Worm (Caenorhabditis elegans) whole organism, L4 larva: Measurements from ENCODE around the gene K09A9.6.

Experiments used
- T26A8.4 ChIP-seq: fragments of 200-800 bp; sonication (Bioruptor generic); IDR thresholded peaks from 2 replicates; pipeline ENCODE4 v1.3.6; 2022; ENCODE audit warnings: missing genetic modification characterization, missing compliant biosample characterization
- ces-1 ChIP-seq: fragments of 150-350 bp; sonication (generic microtip); optimal IDR thresholded peaks from 4 replicates; lab custom pipeline; 2014; ENCODE audit warnings: missing biosample characterization, missing genetic modification reagents, missing genetic modification characterization
- ctbp-1 ChIP-seq: fragments of 200-800 bp; sonication (Bioruptor generic); IDR thresholded peaks from 2 replicates; pipeline ENCODE4 v1.3.6; 2022; ENCODE audit warnings: missing genetic modification reagents, missing genetic modification characterization, missing compliant biosample characterization
- daf-8 ChIP-seq: fragments of 200-800 bp; sonication (Bioruptor generic); IDR thresholded peaks from 2 replicates; pipeline ENCODE4 v1.3.6; 2022; ENCODE audit warnings: missing genetic modification characterization, missing compliant biosample characterization
- dmd-9 ChIP-seq: fragments of 200-800 bp; sonication (Bioruptor generic); IDR thresholded peaks from 2 replicates; pipeline ENCODE4 v1.3.6; 2022; ENCODE audit warnings: missing genetic modification reagents, missing genetic modification characterization, missing compliant biosample characterization
- dpl-1 ChIP-seq: fragments of 150-350 bp; optimal IDR thresholded peaks from 2 replicates; lab custom pipeline; 2014; ENCODE audit warnings: missing biosample characterization, missing genetic modification reagents, missing genetic modification characterization
- fkh-10 ChIP-seq: fragments of 150-350 bp; optimal IDR thresholded peaks from 2 replicates; lab custom pipeline; 2014; ENCODE audit warnings: missing biosample characterization, missing genetic modification reagents, missing genetic modification characterization
- hlh-11 ChIP-seq: fragments of 200-800 bp; sonication (Bioruptor generic); optimal IDR thresholded peaks from 2 replicates; lab custom pipeline; 2018; ENCODE audit warnings: mild to moderate bottlenecking, missing genetic modification characterization, missing compliant biosample characterization
- hlh-30 ChIP-seq: sonication (generic microtip); optimal IDR thresholded peaks from 2 replicates; lab custom pipeline; 2017; ENCODE audit warnings: antibody characterized with exemption, mild to moderate bottlenecking, missing genetic modification characterization, missing compliant biosample characterization; ENCODE audit not compliant: insufficient read depth
- hmg-1.1 ChIP-seq: fragments of 200-800 bp; sonication (Bioruptor generic); IDR thresholded peaks from 2 replicates; pipeline ENCODE4 v1.3.6; 2022; ENCODE audit warnings: missing genetic modification reagents, missing genetic modification characterization, missing compliant biosample characterization
- lin-1 ChIP-seq: fragments of 200-800 bp; sonication (Bioruptor generic); IDR thresholded peaks from 2 replicates; pipeline ENCODE4 v1.3.6; 2022; ENCODE audit warnings: missing genetic modification reagents, missing genetic modification characterization, missing compliant biosample characterization
- lin-39 ChIP-seq: fragments of 150-350 bp; optimal IDR thresholded peaks from 2 replicates; lab custom pipeline; 2014; ENCODE audit warnings: missing biosample characterization, missing genetic modification reagents, missing genetic modification characterization
- lsy-2 ChIP-seq, 2 experiments: fragments of 150-350 bp in 1 of 2; sonication (generic microtip) in 1 of 2; optimal IDR thresholded peaks; 2 replicates each; lab custom pipeline; 2014 to 2017; ENCODE audit warnings: missing biosample characterization in 2 of 2, missing genetic modification characterization in 2 of 2
- madf-5 ChIP-seq, 2 experiments: fragments of 200-800 bp; sonication (Bioruptor generic); IDR thresholded peaks; 2 replicates each; pipeline ENCODE4 v1.3.6; 2022; ENCODE audit warnings: missing compliant biosample characterization in 2 of 2, missing genetic modification characterization in 2 of 2
- madf-9 ChIP-seq: fragments of 200-800 bp; sonication (Bioruptor generic); conservative IDR thresholded peaks from 2 replicates; pipeline ENCODE4 v1.3.6; 2022; ENCODE audit warnings: missing genetic modification reagents, missing genetic modification characterization, missing compliant biosample characterization
- mep-1 ChIP-seq: fragments of 150-350 bp; sonication (generic microtip); optimal IDR thresholded peaks from 3 replicates; lab custom pipeline; 2014; ENCODE audit warnings: missing biosample characterization, missing genetic modification characterization
- mxl-2 ChIP-seq: fragments of 200-800 bp; sonication (Bioruptor generic); conservative IDR thresholded peaks from 2 replicates; pipeline ENCODE4 v1.3.6; 2022; ENCODE audit warnings: missing genetic modification reagents, missing genetic modification characterization, missing compliant biosample characterization
- nhr-11 ChIP-seq: fragments of 150-350 bp; optimal IDR thresholded peaks from 2 replicates; lab custom pipeline; 2014; ENCODE audit warnings: missing biosample characterization, missing genetic modification characterization
- nhr-28 ChIP-seq: fragments of 150-350 bp; optimal IDR thresholded peaks from 2 replicates; lab custom pipeline; 2014; ENCODE audit warnings: missing biosample characterization, missing genetic modification characterization
- nhr-77 ChIP-seq: fragments of 150-350 bp; optimal IDR thresholded peaks from 2 replicates; lab custom pipeline; 2014; ENCODE audit warnings: missing biosample characterization, missing genetic modification characterization
- skn-1 ChIP-seq: fragments of 150-350 bp; optimal IDR thresholded peaks from 2 replicates; lab custom pipeline; 2014; ENCODE audit warnings: missing biosample characterization, missing genetic modification characterization
- unc-62 ChIP-seq, 3 experiments: fragments of 150-350 bp in 1 of 3; sonication (generic microtip); optimal IDR thresholded peaks in 2 of 3; peaks in 1 of 3; 1 replicate in 1 of 3; 2 replicates in 2 of 3; lab custom pipeline; 2014 to 2017; ENCODE audit warnings: missing biosample characterization in 3 of 3, missing genetic modification characterization in 3 of 3, missing genetic modification reagents in 3 of 3, missing genotype in 1 of 3
- zip-11 ChIP-seq: fragments of 200-800 bp; sonication (Bioruptor generic); IDR thresholded peaks from 2 replicates; pipeline ENCODE4 v1.3.6; 2022; ENCODE audit warnings: missing genetic modification characterization, missing compliant biosample characterization
- zip-2 ChIP-seq: fragments of 150-350 bp; optimal IDR thresholded peaks from 2 replicates; lab custom pipeline; 2014; ENCODE audit warnings: missing biosample characterization, missing genetic modification characterization

Gene K09A9.6

ce11 chrX:15633964-15634363 is 56.9 kb downstream of the K09A9.6 start:
- no peak for TF ChIP-seq madf-9
- TF ChIP-seq hmg-1.1 (GFP tag; lab: Robert Waterston, UW): 0 out of 2 replicates have a peak, but pooled peaks have one; percentile 15
- peak in 1 of 2 experiments; percentile 82 for TF ChIP-seq unc-62 (GFP tag; optimal IDR thresholded peaks at IDR 0.05 in 1 of 2; lab: Kevin White, UChicago)
- TF ChIP-seq unc-62 (tag; optimal IDR thresholded peaks at IDR 0.05; lab: Kevin White, UChicago): no peak
- no peak for TF ChIP-seq zip-2 (tag; lab: Kevin White, UChicago)
- no peak for TF ChIP-seq zip-11 (GFP tag; lab: Robert Waterston, UW)
- TF ChIP-seq nhr-77: no peak
- no peak for TF ChIP-seq dmd-9 (GFP tag; lab: Robert Waterston, UW)
- TF ChIP-seq T26A8.4 (GFP tag; lab: Robert Waterston, UW): no peak
- no peak for TF ChIP-seq dpl-1
- TF ChIP-seq lsy-2 (tag; optimal IDR thresholded peaks at IDR 0.05; lab: Kevin White, UChicago): peak in 1 of 2 experiments; percentile 46
- peak; percentile 75 for TF ChIP-seq fkh-10 (GFP tag; lab: Kevin White, UChicago)
- no peak for TF ChIP-seq mxl-2 (GFP tag; lab: Robert Waterston, UW)
- TF ChIP-seq nhr-11: no peak
- no peak for TF ChIP-seq lin-1 (GFP tag; lab: Robert Waterston, UW)
- TF ChIP-seq nhr-28 (tag; lab: Kevin White, UChicago): no peak
- TF ChIP-seq daf-8 (GFP tag; lab: Robert Waterston, UW): no peak
- no peak for TF ChIP-seq hlh-11
- peak; percentile 65 for TF ChIP-seq ctbp-1
- peak; percentile 67 for TF ChIP-seq ces-1
- no peak for TF ChIP-seq madf-5 (GFP tag; IDR thresholded peaks at IDR 0.05; lab: Robert Waterston, UW)
- TF ChIP-seq hlh-30: peak; percentile 5
- TF ChIP-seq skn-1: no peak
- peak; percentile 37 for TF ChIP-seq mep-1 (tag; lab: Kevin White, UChicago)
- no peak for TF ChIP-seq lin-39
